Worm (Caenorhabditis elegans): ENCODE data around the gene B0228.6.

Gene B0228.6

DNA sequence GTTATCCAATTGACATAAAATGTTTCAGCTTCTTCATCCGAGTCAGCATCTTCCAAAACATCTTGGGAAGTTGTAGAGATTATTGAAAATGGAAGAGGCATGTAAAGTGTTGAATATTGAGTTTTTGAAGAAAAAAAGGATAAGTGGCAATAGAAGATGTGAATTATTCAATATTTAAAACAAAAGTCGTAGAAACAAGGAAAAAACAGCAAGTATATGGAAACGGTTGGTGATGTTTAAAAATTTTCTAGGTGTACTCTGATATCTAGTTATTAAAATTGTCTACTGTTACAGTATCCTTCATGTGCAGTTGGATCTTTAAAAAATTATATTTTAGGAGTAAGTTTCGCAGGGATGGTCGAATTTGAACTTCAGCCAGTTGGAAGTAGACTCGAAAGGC lies 17.0 kb upstream of the B0228.6 start, which contains the start of gene C06A8.8:
Gene C06A8.8, minus strand, starts transcription at position 101 of the 400 bp plus-strand sequence.
- TF ChIP-seq ztf-29 (GFP tag; IDR thresholded peaks at IDR 0.05), result no peak
- no peak for TF ChIP-seq klf-2 (GFP tag; conservative IDR thresholded peaks at IDR 0.05)
- no peak for TF ChIP-seq tab-1 (GFP tag; IDR thresholded peaks at IDR 0.05)
- TF ChIP-seq T22C8.4 (GFP tag; IDR thresholded peaks at IDR 0.05), result no peak
- TF ChIP-seq flt-1 (GFP tag; IDR thresholded peaks at IDR 0.05), result no peak
- no peak for TF ChIP-seq cog-1 (tag; optimal IDR thresholded peaks at IDR 0.05)
- TF ChIP-seq med-1 (GFP tag; optimal IDR thresholded peaks at IDR 0.05; ENCODE audit: insufficient read depth), result no peak
- no peak for TF ChIP-seq ref-1 (GFP tag; conservative IDR thresholded peaks at IDR 0.05)
- TF ChIP-seq ztf-23 (GFP tag; IDR thresholded peaks at IDR 0.05), result no peak

DNA sequence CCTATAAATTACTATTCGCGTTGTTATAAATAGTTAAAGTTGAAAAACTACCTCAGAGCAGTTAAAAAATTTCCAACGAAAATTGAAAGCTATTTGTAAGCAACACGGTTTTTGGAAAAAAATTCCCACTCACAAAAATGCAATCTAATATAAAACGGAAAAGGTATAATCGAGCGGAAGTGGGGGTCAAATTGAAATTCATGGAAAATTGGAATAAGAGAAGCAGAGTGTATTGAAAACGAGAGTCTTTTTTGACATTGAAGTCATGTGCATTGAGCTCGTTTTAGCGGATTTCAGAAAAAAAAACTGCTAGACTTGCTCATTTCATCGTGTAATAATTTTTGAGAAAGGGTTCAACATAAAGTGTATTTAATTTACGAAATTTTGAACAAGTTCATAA lies 15.3 kb upstream of the B0228.6 start:
- no peak for TF ChIP-seq T22C8.4 (GFP tag; IDR thresholded peaks at IDR 0.05)
- TF ChIP-seq flt-1 (GFP tag; IDR thresholded peaks at IDR 0.05), result no peak
- no peak for TF ChIP-seq ref-1 (GFP tag; conservative IDR thresholded peaks at IDR 0.05)
- TF ChIP-seq ztf-23 (GFP tag; IDR thresholded peaks at IDR 0.05), result no peak
- TF ChIP-seq klf-2 (GFP tag; conservative IDR thresholded peaks at IDR 0.05), result no peak
- TF ChIP-seq cog-1 (tag; optimal IDR thresholded peaks at IDR 0.05), result no peak
- no peak for TF ChIP-seq ztf-29 (GFP tag; IDR thresholded peaks at IDR 0.05)
- TF ChIP-seq med-1 (GFP tag; optimal IDR thresholded peaks at IDR 0.05; ENCODE audit: insufficient read depth), result no peak
- TF ChIP-seq tab-1 (GFP tag; IDR thresholded peaks at IDR 0.05), result no peak

DNA sequence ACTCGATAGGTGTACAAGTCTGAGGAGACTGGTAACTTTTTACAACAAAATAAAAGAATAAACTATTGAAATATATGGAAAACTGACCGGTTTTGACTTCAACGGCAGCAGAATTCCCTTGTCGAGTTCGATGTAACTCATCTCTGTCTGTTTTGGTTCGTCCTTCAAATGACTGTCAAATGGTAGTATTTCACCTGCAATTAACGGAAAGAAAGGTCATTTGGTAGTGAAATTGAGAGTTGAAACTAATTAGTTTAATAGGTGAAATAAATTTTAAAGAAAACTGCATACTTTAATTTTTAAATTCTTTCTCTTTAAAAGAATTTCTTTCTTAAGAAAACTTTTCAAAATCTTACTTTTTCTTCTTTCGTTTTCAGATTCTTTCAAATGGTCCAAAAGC lies 14.3 kb upstream of the B0228.6 start:
- no peak for TF ChIP-seq ztf-29 (GFP tag; IDR thresholded peaks at IDR 0.05)

DNA sequence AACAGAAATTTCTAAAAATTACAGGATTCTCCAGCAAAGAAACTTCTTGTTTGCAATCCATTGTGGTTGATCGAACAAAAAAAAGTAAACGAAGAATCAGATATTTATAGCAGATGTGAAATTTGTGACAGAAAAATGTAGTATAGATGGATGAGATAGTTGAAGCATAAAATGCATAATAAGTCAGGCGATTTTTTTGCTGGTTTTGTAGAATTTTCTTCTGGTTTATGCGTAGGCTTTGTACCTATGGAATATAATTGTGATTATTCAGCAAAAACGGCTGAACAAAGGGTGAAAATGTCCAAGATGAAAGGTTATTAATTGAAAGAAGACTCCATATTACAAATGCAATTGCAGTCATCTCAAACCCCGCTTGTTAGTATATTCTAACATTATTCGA lies 10.5 kb upstream of the B0228.6 start, which contains the start of gene srh-39:
Gene srh-39, minus strand, starts transcription at position 101 of the 400 bp plus-strand sequence.
- TF ChIP-seq T22C8.4 (GFP tag; IDR thresholded peaks at IDR 0.05), result no peak
- TF ChIP-seq flt-1 (GFP tag; IDR thresholded peaks at IDR 0.05), result no peak
- TF ChIP-seq klf-2 (GFP tag; conservative IDR thresholded peaks at IDR 0.05), result no peak
- TF ChIP-seq ref-1 (GFP tag; conservative IDR thresholded peaks at IDR 0.05), result no peak
- TF ChIP-seq tab-1 (GFP tag; IDR thresholded peaks at IDR 0.05), result no peak
- TF ChIP-seq ztf-29 (GFP tag; IDR thresholded peaks at IDR 0.05), result no peak
- TF ChIP-seq cog-1 (tag; optimal IDR thresholded peaks at IDR 0.05), result no peak
- TF ChIP-seq med-1 (GFP tag; optimal IDR thresholded peaks at IDR 0.05; ENCODE audit: insufficient read depth), result no peak
- no peak for TF ChIP-seq ztf-23 (GFP tag; IDR thresholded peaks at IDR 0.05)

DNA sequence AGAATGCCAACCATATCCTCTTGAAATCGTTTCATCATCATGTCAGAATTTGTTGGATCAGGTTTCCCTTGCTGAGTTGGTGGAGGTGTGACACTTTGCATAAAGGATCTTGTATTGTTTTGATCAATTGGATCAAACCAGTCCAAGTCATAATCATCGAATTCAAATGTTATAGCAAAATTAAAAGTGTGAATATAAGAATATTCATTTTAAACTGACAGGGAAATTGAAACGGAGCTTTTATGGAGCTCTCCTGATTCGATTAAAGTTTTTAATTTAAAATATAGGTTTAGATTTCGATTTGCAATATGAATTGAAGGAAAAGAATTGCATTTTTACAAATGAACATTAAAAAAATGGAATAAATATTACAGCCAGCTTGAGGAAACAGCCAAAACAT lies 8.6 kb upstream of the B0228.6 start, which contains the start of gene B0228.9:
Gene B0228.9, minus strand, starts transcription at position 101 of the 400 bp plus-strand sequence.
- TF ChIP-seq T22C8.4 (GFP tag; IDR thresholded peaks at IDR 0.05) (no peak), ztf-23 (GFP tag; IDR thresholded peaks at IDR 0.05) (no peak), ztf-29 (GFP tag; IDR thresholded peaks at IDR 0.05) (no peak), cog-1 (tag; optimal IDR thresholded peaks at IDR 0.05) (no peak), ref-1 (GFP tag; conservative IDR thresholded peaks at IDR 0.05) (no peak), med-1 (GFP tag; optimal IDR thresholded peaks at IDR 0.05; ENCODE audit: insufficient read depth) (no peak), tab-1 (GFP tag; IDR thresholded peaks at IDR 0.05) (no peak), klf-2 (GFP tag; conservative IDR thresholded peaks at IDR 0.05) (no peak), flt-1 (GFP tag; IDR thresholded peaks at IDR 0.05) (no peak)

DNA sequence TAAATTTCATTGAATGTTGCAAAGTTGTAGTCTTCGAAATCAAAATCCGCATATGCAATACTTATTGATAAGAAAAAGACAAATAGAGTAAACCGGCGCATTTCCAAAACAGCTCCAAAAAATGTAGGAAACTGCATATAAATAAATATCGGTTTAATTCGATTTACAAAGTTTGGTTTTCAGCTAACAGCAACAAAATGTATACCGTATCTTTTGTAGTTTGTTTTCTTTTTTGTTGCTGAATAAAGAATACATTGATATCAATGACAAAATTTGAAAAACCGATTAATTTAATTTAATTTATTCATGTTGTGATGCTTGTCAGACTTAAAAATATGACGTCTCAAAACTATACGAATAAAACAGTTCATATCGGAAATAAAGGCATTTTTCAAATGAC lies 6.5 kb upstream of the B0228.6 start, which contains the start of gene B0228.8:
Gene B0228.8, minus strand, starts transcription at position 101 of the 400 bp plus-strand sequence.
- TF ChIP-seq T22C8.4 (GFP tag; IDR thresholded peaks at IDR 0.05) (no peak), klf-2 (GFP tag; conservative IDR thresholded peaks at IDR 0.05) (no peak), med-1 (GFP tag; optimal IDR thresholded peaks at IDR 0.05; ENCODE audit: insufficient read depth) (no peak), ztf-29 (GFP tag; IDR thresholded peaks at IDR 0.05) (no peak), ref-1 (GFP tag; conservative IDR thresholded peaks at IDR 0.05) (no peak), tab-1 (GFP tag; IDR thresholded peaks at IDR 0.05) (no peak), cog-1 (tag; optimal IDR thresholded peaks at IDR 0.05) (no peak), flt-1 (GFP tag; IDR thresholded peaks at IDR 0.05) (no peak), ztf-23 (GFP tag; IDR thresholded peaks at IDR 0.05) (no peak)

DNA sequence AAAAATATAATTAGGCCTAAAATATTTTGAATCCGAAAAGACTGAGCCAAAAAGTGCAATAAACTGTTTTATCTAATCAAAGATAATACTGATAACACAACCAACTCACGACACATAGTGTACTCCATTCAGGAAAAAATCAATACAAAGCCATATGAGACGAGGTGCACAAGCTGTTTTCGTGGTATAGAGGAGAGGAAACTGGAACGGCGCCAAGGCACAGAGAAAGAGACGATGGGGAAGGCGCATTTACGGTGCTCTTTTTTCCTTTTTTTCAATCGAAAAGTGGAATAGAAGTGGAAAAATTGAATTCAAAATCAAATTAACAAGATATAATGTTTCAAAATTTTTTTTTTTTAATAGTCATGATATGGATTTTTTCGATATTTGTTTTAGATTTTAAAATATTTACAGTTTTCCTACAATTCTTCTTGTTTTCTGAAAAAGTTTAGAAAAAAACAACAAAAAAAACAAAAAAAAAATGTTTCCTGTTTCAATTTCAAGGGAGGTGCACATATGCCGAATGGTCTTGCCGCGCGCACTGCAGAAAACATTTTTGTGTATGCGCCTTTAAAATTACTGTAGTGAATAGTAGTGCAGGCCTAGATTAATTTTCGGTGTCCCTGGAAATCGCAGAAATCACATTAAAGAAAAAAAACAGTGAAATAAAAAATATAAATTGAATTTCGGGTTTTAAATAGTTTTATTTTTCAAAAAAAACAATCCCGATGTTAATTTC lies 3.6 kb upstream of the B0228.6 start, which contains the start of gene B0228.7:
Gene B0228.7, minus strand, starts transcription at position 627 of the 739 bp plus-strand sequence.
- TF ChIP-seq med-1 (GFP tag; optimal IDR thresholded peaks at IDR 0.05; ENCODE audit: insufficient read depth), result no peak
- no peak for TF ChIP-seq ztf-29 (GFP tag; IDR thresholded peaks at IDR 0.05)
- TF ChIP-seq flt-1 (GFP tag; IDR thresholded peaks at IDR 0.05), result no peak
- TF ChIP-seq tab-1 (GFP tag; IDR thresholded peaks at IDR 0.05), result no peak
- TF ChIP-seq ref-1 (GFP tag; conservative IDR thresholded peaks at IDR 0.05), result no peak
- no peak for TF ChIP-seq klf-2 (GFP tag; conservative IDR thresholded peaks at IDR 0.05)
- no peak for TF ChIP-seq T22C8.4 (GFP tag; IDR thresholded peaks at IDR 0.05)
- TF ChIP-seq cog-1 (tag; optimal IDR thresholded peaks at IDR 0.05), result no peak
- no peak for TF ChIP-seq ztf-23 (GFP tag; IDR thresholded peaks at IDR 0.05)

DNA sequence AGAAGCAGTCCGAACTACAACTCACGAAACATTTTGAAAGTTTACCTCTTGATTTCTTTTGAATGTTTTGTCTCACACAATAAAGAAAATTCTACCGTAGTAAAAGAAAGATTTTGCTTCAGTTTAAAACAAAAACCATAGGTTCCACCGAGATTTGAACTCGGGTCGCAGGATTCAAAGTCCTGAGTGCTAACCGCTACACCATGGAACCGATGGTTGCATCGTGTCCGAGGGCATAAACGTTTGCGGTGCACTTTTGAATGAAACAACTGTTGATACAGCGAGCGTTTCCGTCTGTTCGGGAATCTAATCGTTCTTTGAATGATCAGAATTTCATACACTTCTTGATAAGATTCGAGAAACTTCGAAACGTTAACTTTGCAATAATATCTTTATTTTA lies 1.8 kb upstream of the B0228.6 start:
- TF ChIP-seq cog-1 (tag; optimal IDR thresholded peaks at IDR 0.05), result no peak
- TF ChIP-seq ztf-29 (GFP tag; IDR thresholded peaks at IDR 0.05), result no peak
- peak; percentile 27; the same call in 1 of the 2 replicates for TF ChIP-seq T22C8.4 (GFP tag; IDR thresholded peaks at IDR 0.05)
- peak; percentile 80 for TF ChIP-seq flt-1 (GFP tag; IDR thresholded peaks at IDR 0.05)
- no peak for TF ChIP-seq tab-1 (GFP tag; IDR thresholded peaks at IDR 0.05)
- TF ChIP-seq ref-1 (GFP tag; conservative IDR thresholded peaks at IDR 0.05), result peak; percentile 47; the same call in 1 of the 2 replicates
- no peak for TF ChIP-seq klf-2 (GFP tag; conservative IDR thresholded peaks at IDR 0.05)
- 0 out of 2 replicates have a peak, but pooled peaks have one; percentile 64 for TF ChIP-seq ztf-23 (GFP tag; IDR thresholded peaks at IDR 0.05)
- no peak for TF ChIP-seq med-1 (GFP tag; optimal IDR thresholded peaks at IDR 0.05; ENCODE audit: insufficient read depth)

DNA sequence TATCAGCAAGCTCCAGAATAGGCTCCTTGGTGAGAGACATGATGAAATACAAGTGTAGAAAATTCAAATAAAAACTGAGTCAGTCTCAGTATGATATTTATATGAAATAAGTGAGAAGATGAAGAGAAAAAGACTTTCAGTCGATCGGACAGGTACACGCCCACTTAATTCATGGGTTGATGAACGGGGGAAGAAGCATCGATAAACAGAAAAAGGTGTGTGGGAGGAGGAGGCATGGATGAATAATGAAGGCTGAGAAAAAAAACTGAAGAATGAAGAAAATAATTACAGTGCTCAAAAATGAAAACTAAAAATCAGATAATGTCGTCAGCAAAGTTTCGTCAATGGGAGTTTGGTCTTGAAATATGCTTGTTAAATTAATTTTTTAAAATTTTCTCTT lies 1.5 kb downstream of the B0228.6 start, which contains the start of gene trx-1:
Gene trx-1, minus strand, starts transcription at position 101 of the 400 bp plus-strand sequence.
- TF ChIP-seq tab-1 (GFP tag; IDR thresholded peaks at IDR 0.05) (no peak), cog-1 (tag; optimal IDR thresholded peaks at IDR 0.05) (no peak), klf-2 (GFP tag; conservative IDR thresholded peaks at IDR 0.05) (no peak), ztf-29 (GFP tag; IDR thresholded peaks at IDR 0.05) (no peak), flt-1 (GFP tag; IDR thresholded peaks at IDR 0.05) (no peak), ref-1 (GFP tag; conservative IDR thresholded peaks at IDR 0.05) (no peak), med-1 (GFP tag; optimal IDR thresholded peaks at IDR 0.05; ENCODE audit: insufficient read depth) (no peak), T22C8.4 (GFP tag; IDR thresholded peaks at IDR 0.05) (no peak), ztf-23 (GFP tag; IDR thresholded peaks at IDR 0.05) (no peak)
